Fruit fly (Drosophila melanogaster): ENCODE measurements around the gene wgn.

Gene wgn

dm6 chrX:18650252-18650651, 15.5 kb upstream of the wgn start, which contains the start of gene Hou (continued):
- TF ChIP-seq Aef1 (GFP tag; IDR thresholded peaks at IDR 0.05) (no peak), CG12659 (GFP tag; optimal IDR thresholded peaks at IDR 0.05) (no peak), CG10267 (tag; optimal IDR thresholded peaks at IDR 0.05) (peak; percentile 30), CG7745 (tag; optimal IDR thresholded peaks at IDR 0.05) (no peak), Taf1 (GFP tag; IDR thresholded peaks at IDR 0.05) (no peak), wor (GFP tag; IDR thresholded peaks at IDR 0.05) (no peak), Camta (GFP tag; optimal IDR thresholded peaks at IDR 0.05) (no peak), sob (GFP tag; IDR thresholded peaks at IDR 0.05) (no peak), CG2202 (tag; optimal IDR thresholded peaks at IDR 0.05) (no peak), stwl (tag; optimal IDR thresholded peaks at IDR 0.05) (peak; percentile 49), CHES-1-like (GFP tag; optimal IDR thresholded peaks at IDR 0.05) (peak; percentile 11), CG2116 (GFP tag; optimal IDR thresholded peaks at IDR 0.05) (peak; percentile 22), p53 (GFP tag; optimal IDR thresholded peaks at IDR 0.05) (no peak), CG17612 (GFP tag; IDR thresholded peaks at IDR 0.05) (no peak), psq (GFP tag; optimal IDR thresholded peaks at IDR 0.05) (no peak), HLH4C (GFP tag; IDR thresholded peaks at IDR 0.05; ENCODE audit: partially characterized antibody) (peak; percentile 41; the same call in 2 of the 3 replicates), zen2 (GFP tag; IDR thresholded peaks at IDR 0.05; ENCODE audit: partially characterized antibody) (peak; percentile 19; the same call in 2 of the 3 replicates), usp (GFP tag; optimal IDR thresholded peaks at IDR 0.05) (no peak), CG3407 (GFP tag; optimal IDR thresholded peaks at IDR 0.05) (no peak), phol (tag; optimal IDR thresholded peaks at IDR 0.05) (peak; percentile 7), BEAF-32 (GFP tag; optimal IDR thresholded peaks at IDR 0.05) (peak; percentile 74), CG1233 (GFP tag; optimal IDR thresholded peaks at IDR 0.05) (no peak), bbx (GFP tag; IDR thresholded peaks at IDR 0.05; ENCODE audit: partially characterized antibody) (peak; percentile 57), knrl (GFP tag; IDR thresholded peaks at IDR 0.05; ENCODE audit: partially characterized antibody) (peak; percentile 49; the same call in 1 of the 3 replicates), Bgb (GFP tag; IDR thresholded peaks at IDR 0.05; ENCODE audit: partially characterized antibody) (peak; percentile 63), CkIIα-i1 (GFP tag; IDR thresholded peaks at IDR 0.05) (no peak), abd-A (tag; optimal IDR thresholded peaks at IDR 0.05) (no peak), CG17359 (tag; optimal IDR thresholded peaks at IDR 0.05) (peak; percentile 24), Meics (GFP tag; optimal IDR thresholded peaks at IDR 0.05) (no peak), Tbp (GFP tag; optimal IDR thresholded peaks at IDR 0.05) (no peak), CrebB (tag; optimal IDR thresholded peaks at IDR 0.05) (no peak), CG4730 (GFP tag; IDR thresholded peaks at IDR 0.05) (no peak), cad (GFP tag; optimal IDR thresholded peaks at IDR 0.05) (no peak), Myb (GFP tag; optimal IDR thresholded peaks at IDR 0.05) (no peak), CG11696 (GFP tag; IDR thresholded peaks at IDR 0.05) (no peak), pzg (GFP tag; optimal IDR thresholded peaks at IDR 0.05) (peak; percentile 71), Side (GFP tag; optimal IDR thresholded peaks at IDR 0.05) (no peak), Trl (optimal IDR thresholded peaks at IDR 0.05) (no peak), Trl (GFP tag; optimal IDR thresholded peaks at IDR 0.05) (no peak), Dref (GFP tag; IDR thresholded peaks at IDR 0.05) (peak; percentile 57), Ravus (GFP tag; IDR thresholded peaks at IDR 0.05) (no peak), Nf-YA (GFP tag; IDR thresholded peaks at IDR 0.05) (no peak), amos (GFP tag; IDR thresholded peaks at IDR 0.05; ENCODE audit: partially characterized antibody) (peak; percentile 58), CG2199 (GFP tag; IDR thresholded peaks at IDR 0.05) (no peak), slbo (GFP tag; IDR thresholded peaks at IDR 0.05) (no peak), MESR4 (GFP tag; optimal IDR thresholded peaks at IDR 0.05) (peak; percentile 80), CG11093 (GFP tag; IDR thresholded peaks at IDR 0.05) (no peak), CG6689 (GFP tag; IDR thresholded peaks at IDR 0.05) (no peak), Asciz (GFP tag; optimal IDR thresholded peaks at IDR 0.05) (no peak), CG9797 (GFP tag; optimal IDR thresholded peaks at IDR 0.05) (peak; percentile 86), CG17568 (GFP tag; optimal IDR thresholded peaks at IDR 0.05) (no peak), NFAT (GFP tag; IDR thresholded peaks at IDR 0.05) (no peak)
